Worm (Caenorhabditis elegans): Measurements from ENCODE around the gene scrm-8.

DNA sequence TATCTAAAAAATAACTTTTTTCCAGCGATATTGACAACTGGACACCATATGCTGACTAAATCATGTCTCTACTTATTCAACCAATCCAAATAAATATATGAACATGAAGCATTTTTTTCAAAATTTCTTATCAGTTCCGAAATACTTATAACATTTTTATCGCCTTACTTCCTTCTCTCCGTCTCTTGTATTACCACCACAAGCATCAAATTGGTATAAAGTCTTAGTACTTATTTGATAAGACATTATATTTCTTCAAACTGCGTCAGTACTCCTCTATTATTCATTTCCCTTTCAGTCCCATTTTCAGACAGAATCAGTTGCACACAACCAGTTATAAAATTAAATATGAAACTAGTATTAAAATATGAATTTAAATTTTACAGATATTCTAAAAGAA, 16.6 kb upstream of the scrm-8 start:
- TF ChIP-seq nhr-25 (tag; optimal IDR thresholded peaks at IDR 0.05) (no peak), unc-39 (tag; optimal IDR thresholded peaks at IDR 0.05) (no peak), elt-2 (tag; optimal IDR thresholded peaks at IDR 0.05) (peak; percentile 93), egl-27 (tag; optimal IDR thresholded peaks at IDR 0.05) (no peak), tbx-2 (tag; optimal IDR thresholded peaks at IDR 0.05) (no peak), ama-1 (optimal IDR thresholded peaks at IDR 0.05) (no peak), skn-1 (tag; optimal IDR thresholded peaks at IDR 0.05) (no peak), nhr-76 (tag; optimal IDR thresholded peaks at IDR 0.05) (no peak), ztf-11 (tag; optimal IDR thresholded peaks at IDR 0.05) (no peak), nhr-237 (tag; optimal IDR thresholded peaks at IDR 0.05) (no peak), nfya-1 (tag; optimal IDR thresholded peaks at IDR 0.05; ENCODE audit: insufficient read depth) (no peak), aly-2 (tag; optimal IDR thresholded peaks at IDR 0.05) (no peak), nhr-11 (tag; optimal IDR thresholded peaks at IDR 0.05) (no peak)

Data from whole organism, L3 larva.